Worm (Caenorhabditis elegans) whole organism, L4/young adult: ENCODE measurements around the gene rpb-9.

Experiments used
- W03F9.2 ChIP-seq: fragments of 150-350 bp; optimal IDR thresholded peaks from 2 replicates; lab custom pipeline; 2014; ENCODE audit warnings: missing biosample characterization, missing genetic modification characterization
- dao-5 ChIP-seq: sonication (generic microtip); optimal IDR thresholded peaks from 2 replicates; lab custom pipeline; 2016; ENCODE audit warnings: missing genotype, missing genetic modification characterization, moderate library complexity, missing compliant biosample characterization
- him-1 ChIP-seq: sonication (generic microtip); optimal IDR thresholded peaks from 2 replicates; lab custom pipeline; 2016; ENCODE audit warnings: missing genotype, missing genetic modification reagents, missing genetic modification characterization, missing compliant biosample characterization

ce11 chrV:8026343-8026742 lies 14.2 kb upstream of the rpb-9 start, which contains the start of gene F43H9.4:
- no peak for TF ChIP-seq him-1 (tag; lab: Kevin White, UChicago)
- TF ChIP-seq dao-5, result no peak
- TF ChIP-seq W03F9.2 (tag; lab: Kevin White, UChicago), result no peak
